Worm (Caenorhabditis elegans) whole organism, mixed stage, embryonic: ENCODE data around the gene B0416.7.

Source experiments
- M03D4.4 ChIP-seq: sonication (generic microtip); optimal IDR thresholded peaks from 2 replicates; lab custom pipeline; 2017; ENCODE audit warnings: mild to moderate bottlenecking, missing genetic modification characterization, missing compliant biosample characterization
- bed-3 ChIP-seq: fragments of 200-800 bp; sonication (Bioruptor generic); optimal IDR thresholded peaks from 3 replicates; lab custom pipeline; 2018; ENCODE audit warnings: mild to moderate bottlenecking, missing genetic modification characterization, moderate library complexity, missing compliant biosample characterization
- blmp-1 ChIP-seq: fragments of 150-350 bp; optimal IDR thresholded peaks from 2 replicates; lab custom pipeline; 2014; ENCODE audit warnings: missing biosample characterization, missing genetic modification characterization
- ceh-39 ChIP-seq: fragments of 150-350 bp; optimal IDR thresholded peaks from 2 replicates; lab custom pipeline; 2014; ENCODE audit warnings: missing biosample characterization, missing genetic modification characterization
- ceh-43 ChIP-seq: fragments of 200-800 bp; sonication (Bioruptor generic); optimal IDR thresholded peaks from 2 replicates; lab custom pipeline; 2018; ENCODE audit warnings: mild to moderate bottlenecking, missing genetic modification characterization, moderate library complexity, missing compliant biosample characterization
- ceh-83 ChIP-seq: fragments of 200-800 bp; sonication (Bioruptor generic); optimal IDR thresholded peaks from 2 replicates; lab custom pipeline; 2018; ENCODE audit warnings: mild to moderate bottlenecking, missing genetic modification characterization, missing compliant biosample characterization
- ces-1 ChIP-seq: fragments of 150-350 bp; optimal IDR thresholded peaks from 2 replicates; lab custom pipeline; 2014; ENCODE audit warnings: missing biosample characterization, missing genetic modification reagents, missing genetic modification characterization
- cnd-1 ChIP-seq: fragments of 200-800 bp; sonication (Bioruptor generic); optimal IDR thresholded peaks from 2 replicates; lab custom pipeline; 2018; ENCODE audit warnings: mild to moderate bottlenecking, missing genetic modification characterization, missing compliant biosample characterization
- elt-1 ChIP-seq: sonication (generic microtip); optimal IDR thresholded peaks from 2 replicates; lab custom pipeline; 2017; ENCODE audit warnings: missing genetic modification characterization, mild to moderate bottlenecking, missing compliant biosample characterization, antibody characterized with exemption, moderate library complexity, borderline replicate concordance; ENCODE audit not compliant: insufficient read depth
- elt-3 ChIP-seq: fragments of 150-350 bp; optimal IDR thresholded peaks from 2 replicates; lab custom pipeline; 2014; ENCODE audit warnings: missing biosample characterization, missing genetic modification characterization
- flh-1 ChIP-seq: fragments of 200-800 bp; sonication (Bioruptor generic); optimal IDR thresholded peaks from 2 replicates; lab custom pipeline; 2018; ENCODE audit warnings: mild to moderate bottlenecking, missing genetic modification characterization, moderate library complexity, missing compliant biosample characterization
- ham-2 ChIP-seq: fragments of 200-800 bp; sonication (Bioruptor generic); optimal IDR thresholded peaks from 2 replicates; lab custom pipeline; 2018; ENCODE audit warnings: mild to moderate bottlenecking, missing genetic modification characterization, missing compliant biosample characterization
- hlh-1 ChIP-seq: fragments of 150-350 bp; optimal IDR thresholded peaks from 2 replicates; lab custom pipeline; 2014; ENCODE audit warnings: missing biosample characterization, missing genetic modification reagents, missing genetic modification characterization
- lin-13 ChIP-seq: fragments of 150-350 bp; optimal IDR thresholded peaks from 2 replicates; lab custom pipeline; 2014; ENCODE audit warnings: missing biosample characterization, missing genetic modification characterization
- lin-32 ChIP-seq: fragments of 200-800 bp; sonication (Bioruptor generic); optimal IDR thresholded peaks from 2 replicates; lab custom pipeline; 2018; ENCODE audit warnings: mild to moderate bottlenecking, missing genetic modification characterization, missing compliant biosample characterization
- mab-5 ChIP-seq: fragments of 150-350 bp; optimal IDR thresholded peaks from 2 replicates; lab custom pipeline; 2014; ENCODE audit warnings: missing biosample characterization, missing genetic modification characterization
- mep-1 ChIP-seq: fragments of 150-350 bp; optimal IDR thresholded peaks from 2 replicates; lab custom pipeline; 2017; ENCODE audit warnings: missing biosample characterization, missing genetic modification reagents, missing genetic modification characterization, inconsistent platforms
- mls-2 ChIP-seq: sonication (generic microtip); optimal IDR thresholded peaks from 2 replicates; lab custom pipeline; 2016; ENCODE audit warnings: mild to moderate bottlenecking, missing genetic modification characterization, moderate library complexity, missing compliant biosample characterization
- nhr-12 ChIP-seq: fragments of 150-350 bp; optimal IDR thresholded peaks from 2 replicates; lab custom pipeline; 2014; ENCODE audit warnings: missing biosample characterization, missing genetic modification characterization
- nhr-237 ChIP-seq: fragments of 150-350 bp; optimal IDR thresholded peaks from 2 replicates; lab custom pipeline; 2014; ENCODE audit warnings: missing biosample characterization, missing genetic modification characterization
- nhr-28 ChIP-seq: fragments of 150-350 bp; optimal IDR thresholded peaks from 2 replicates; lab custom pipeline; 2014; ENCODE audit warnings: missing biosample characterization, missing genetic modification characterization
- nhr-76 ChIP-seq: sonication (generic microtip); optimal IDR thresholded peaks from 2 replicates; lab custom pipeline; 2017; ENCODE audit warnings: missing biosample characterization, missing genetic modification characterization
- pha-4 ChIP-seq: fragments of 150-350 bp; optimal IDR thresholded peaks from 2 replicates; lab custom pipeline; 2018; ENCODE audit warnings: missing biosample characterization, missing genetic modification reagents, missing genetic modification characterization
- snpc-4 ChIP-seq: fragments of 150-350 bp; optimal IDR thresholded peaks from 2 replicates; lab custom pipeline; 2014; ENCODE audit warnings: missing biosample characterization, missing genetic modification characterization
- sptf-1 ChIP-seq: sonication (generic microtip); optimal IDR thresholded peaks from 2 replicates; lab custom pipeline; 2017; ENCODE audit warnings: mild to moderate bottlenecking, missing genetic modification characterization, moderate library complexity, missing compliant biosample characterization
- tbx-8 ChIP-seq: fragments of 200-800 bp; sonication (Bioruptor generic); optimal IDR thresholded peaks from 2 replicates; lab custom pipeline; 2018; ENCODE audit warnings: mild to moderate bottlenecking, missing genetic modification characterization, moderate library complexity, missing compliant biosample characterization
- unc-39 ChIP-seq: fragments of 150-350 bp; optimal IDR thresholded peaks from 2 replicates; lab custom pipeline; 2014; ENCODE audit warnings: missing biosample characterization, missing genetic modification characterization
- unc-62 ChIP-seq: fragments of 150-350 bp; optimal IDR thresholded peaks from 2 replicates; lab custom pipeline; 2014; ENCODE audit warnings: missing biosample characterization, missing genetic modification reagents, missing genetic modification characterization
- ztf-11 ChIP-seq: fragments of 150-350 bp; optimal IDR thresholded peaks from 2 replicates; lab custom pipeline; 2014; ENCODE audit warnings: missing biosample characterization, missing genetic modification characterization

B0416.7 gene

ce11 chrX:9259552-9259951 is 38.2 kb downstream of the B0416.7 start, which contains the start of gene F18G5.1:
Gene F18G5.1 (plus strand): TSS chrX:9259852.
- TF ChIP-seq ceh-43 (GFP tag; lab: Kevin White, UChicago) (no peak), sptf-1 (no peak), ces-1 (no peak), nhr-28 (tag; lab: Kevin White, UChicago) (no peak), mab-5 (tag; lab: Kevin White, UChicago) (no peak), pha-4 (tag; lab: Kevin White, UChicago) (no peak)

ce11 chrX:9255993-9256392 is 41.7 kb downstream of the B0416.7 start:
- no peak for TF ChIP-seq M03D4.4 (tag; lab: Kevin White, UChicago)
- TF ChIP-seq ceh-39 (tag; lab: Kevin White, UChicago) = no peak
- no peak for TF ChIP-seq ceh-83
- TF ChIP-seq hlh-1 = no peak
- no peak for TF ChIP-seq mls-2 (tag; lab: Kevin White, UChicago)
- no peak for TF ChIP-seq ztf-11 (tag; lab: Kevin White, UChicago)
- no peak for TF ChIP-seq bed-3

- TF ChIP-seq lin-32 (GFP tag; lab: Kevin White, UChicago) = no peak
- TF ChIP-seq blmp-1 (tag; lab: Kevin White, UChicago) = no peak
- no peak for TF ChIP-seq elt-1
- no peak for TF ChIP-seq cnd-1
- no peak for TF ChIP-seq nhr-12 (tag; lab: Kevin White, UChicago)
- TF ChIP-seq unc-39 (tag; lab: Kevin White, UChicago) = no peak
- no peak for TF ChIP-seq hlh-1
- TF ChIP-seq ceh-83 = no peak
- TF ChIP-seq tbx-8 (GFP tag; lab: Kevin White, UChicago) = no peak
- no peak for TF ChIP-seq mab-5 (tag; lab: Kevin White, UChicago)
- TF ChIP-seq M03D4.4 (tag; lab: Kevin White, UChicago) = no peak
- TF ChIP-seq ces-1 = no peak
- no peak for TF ChIP-seq ceh-43 (GFP tag; lab: Kevin White, UChicago)
- TF ChIP-seq nhr-76 = no peak
- TF ChIP-seq flh-1 (GFP tag; lab: Kevin White, UChicago) = no peak
- no peak for TF ChIP-seq snpc-4
Measured at ce11 chrX:9251488-9251887, 46.2 kb downstream of the B0416.7 start, which contains the start of gene pes-8. Gene pes-8 (plus strand): TSS chrX:9251788.

ce11 chrX:9248083-9248805 is 49.5 kb downstream of the B0416.7 start:
- TF ChIP-seq unc-62 (no peak), tbx-8 (GFP tag; lab: Kevin White, UChicago) (no peak), ham-2 (no peak), nhr-237 (tag; lab: Kevin White, UChicago) (no peak), unc-39 (tag; lab: Kevin White, UChicago) (no peak), ceh-39 (tag; lab: Kevin White, UChicago) (no peak), mep-1 (tag; lab: Kevin White, UChicago) (no peak), flh-1 (GFP tag; lab: Kevin White, UChicago) (no peak), bed-3 (no peak), nhr-12 (tag; lab: Kevin White, UChicago) (no peak), ceh-43 (GFP tag; lab: Kevin White, UChicago) (no peak), lin-32 (GFP tag; lab: Kevin White, UChicago) (no peak), sptf-1 (no peak), elt-3 (tag; lab: Kevin White, UChicago) (no peak), lin-13 (no peak), pha-4 (tag; lab: Kevin White, UChicago) (no peak)
